In the genomic region with DNA sequence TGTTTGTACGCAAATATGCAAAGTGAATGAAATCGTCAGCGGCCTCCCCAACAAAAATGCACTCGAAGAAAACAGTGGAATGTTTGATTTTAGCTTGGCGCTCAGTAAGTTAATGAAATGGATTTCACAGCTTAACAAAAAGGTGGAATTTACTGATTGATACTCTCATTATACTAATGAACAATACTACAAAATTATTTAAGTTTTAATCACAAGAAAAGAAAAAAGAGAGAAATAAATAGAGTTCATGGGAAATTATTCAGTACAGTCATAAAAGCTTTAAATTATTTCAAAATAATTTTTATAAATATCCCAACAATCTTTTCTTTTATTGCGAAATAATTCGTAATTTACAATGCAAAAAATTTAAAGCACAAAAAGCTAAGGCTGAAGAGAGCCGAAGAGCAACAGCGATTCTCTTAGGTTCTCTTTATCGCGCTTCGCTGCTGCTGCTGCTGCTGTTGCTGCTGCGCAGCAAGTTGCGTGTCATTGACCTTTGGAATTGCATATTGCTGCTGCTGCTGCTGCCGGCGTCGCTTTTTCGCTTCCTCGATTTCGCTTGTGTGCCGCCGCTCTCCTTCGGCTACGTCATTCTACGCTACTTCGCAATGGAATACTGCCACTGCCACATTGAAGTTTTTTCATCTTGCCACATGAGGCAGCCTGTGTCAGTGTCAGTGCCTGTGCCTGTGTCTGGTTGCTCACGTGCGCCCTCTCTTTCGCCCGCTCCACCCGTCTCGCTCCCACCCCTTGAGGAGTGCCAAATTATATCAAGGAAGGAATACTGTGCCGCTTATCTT, we compare ENCODE assay signal across 1 fruit fly cellular context.
TF ChIP-seq lines count a peak whose summit lies in the region.

No protein-coding gene starts in this region.

TF ChIP-seq in whole organism, prepupa, 60 proteins besides CTCF, POLR2A, EP300 and RAD21 (continued from another document):
- TF ChIP-seq fd59A (GFP tag; optimal IDR thresholded peaks at IDR 0.05; lab: Kevin White, UChicago) (peak; percentile 21), dsx (GFP tag; optimal IDR thresholded peaks at IDR 0.05; lab: Kevin White, UChicago; ENCODE audit: poor library complexity, severe bottlenecking) (peak; percentile 55), Eip75B (GFP tag; optimal IDR thresholded peaks at IDR 0.05; lab: Kevin White, UChicago) (peak; percentile 83), Sox102F (GFP tag; optimal IDR thresholded peaks at IDR 0.05; lab: Kevin White, UChicago) (peak; percentile 75)
